Worm (Caenorhabditis elegans) whole organism, L3 larva: ENCODE results near the gene C35D10.8.

Experiments
- ZK546.5 ChIP-seq: sonication (generic microtip); optimal IDR thresholded peaks from 2 replicates; lab custom pipeline; 2017; ENCODE audit warnings: missing biosample characterization, missing genetic modification characterization
- ama-1 ChIP-seq: fragments of 150-350 bp; optimal IDR thresholded peaks from 2 replicates; lab custom pipeline; 2018
- ceh-28 ChIP-seq: fragments of 150-350 bp; optimal IDR thresholded peaks from 2 replicates; lab custom pipeline; 2014; ENCODE audit warnings: missing biosample characterization, missing genetic modification reagents, missing genetic modification characterization
- ceh-82 ChIP-seq: fragments of 150-350 bp; optimal IDR thresholded peaks from 2 replicates; lab custom pipeline; 2014; ENCODE audit warnings: missing biosample characterization, missing genetic modification characterization
- ceh-9 ChIP-seq: sonication (generic microtip); optimal IDR thresholded peaks from 2 replicates; lab custom pipeline; 2018; ENCODE audit warnings: missing biosample characterization, missing genetic modification characterization
- daf-12 ChIP-seq: fragments of 150-350 bp; optimal IDR thresholded peaks from 2 replicates; lab custom pipeline; 2014; ENCODE audit warnings: missing biosample characterization, missing genetic modification reagents, missing genetic modification characterization
- egl-27 ChIP-seq: sonication (generic microtip); optimal IDR thresholded peaks from 4 replicates; lab custom pipeline; 2017; ENCODE audit warnings: missing biosample characterization, missing genetic modification reagents, missing genetic modification characterization
- elt-1 ChIP-seq: fragments of 150-350 bp; optimal IDR thresholded peaks from 2 replicates; lab custom pipeline; 2014; ENCODE audit warnings: missing biosample characterization, missing genetic modification characterization
- elt-2 ChIP-seq: sonication (generic microtip); optimal IDR thresholded peaks from 2 replicates; lab custom pipeline; 2016; ENCODE audit warnings: missing genetic modification reagents, mild to moderate bottlenecking, missing genetic modification characterization, missing compliant biosample characterization
- eor-1 ChIP-seq, 2 experiments: fragments of 150-350 bp; optimal IDR thresholded peaks; 2 replicates each; lab custom pipeline; 2014 to 2018; ENCODE audit warnings: missing biosample characterization in 2 of 2, missing genetic modification characterization in 2 of 2
- fkh-10 ChIP-seq: sonication (generic microtip); optimal IDR thresholded peaks from 2 replicates; lab custom pipeline; 2017; ENCODE audit warnings: missing biosample characterization, missing genetic modification reagents, missing genetic modification characterization
- fos-1 ChIP-seq: fragments of 150-350 bp; optimal IDR thresholded peaks from 2 replicates; lab custom pipeline; 2014; ENCODE audit warnings: missing biosample characterization, missing genetic modification characterization
- hmg-11 ChIP-seq: sonication (generic microtip); optimal IDR thresholded peaks from 2 replicates; lab custom pipeline; 2016; ENCODE audit warnings: missing genetic modification characterization, missing compliant biosample characterization
- jun-1 ChIP-seq: fragments of 150-350 bp; optimal IDR thresholded peaks from 2 replicates; lab custom pipeline; 2014; ENCODE audit warnings: missing biosample characterization, missing genetic modification reagents, missing genetic modification characterization
- lin-15B ChIP-seq: fragments of 150-350 bp; optimal IDR thresholded peaks from 2 replicates; lab custom pipeline; 2014; ENCODE audit warnings: missing biosample characterization, missing genetic modification characterization
- lin-39 ChIP-seq: fragments of 150-350 bp; optimal IDR thresholded peaks from 2 replicates; lab custom pipeline; 2018; ENCODE audit warnings: missing biosample characterization, missing genetic modification reagents, missing genetic modification characterization
- lsy-12 ChIP-seq: sonication (generic microtip); optimal IDR thresholded peaks from 2 replicates; lab custom pipeline; 2016; ENCODE audit warnings: mild to moderate bottlenecking, missing genetic modification characterization, missing compliant biosample characterization
- mdl-1 ChIP-seq: fragments of 150-350 bp; optimal IDR thresholded peaks from 2 replicates; lab custom pipeline; 2014; ENCODE audit warnings: missing biosample characterization, missing genetic modification characterization
- mml-1 ChIP-seq: fragments of 150-350 bp; sonication (generic microtip); optimal IDR thresholded peaks from 3 replicates; lab custom pipeline; 2014; ENCODE audit warnings: missing biosample characterization, missing genetic modification characterization
- nfya-1 ChIP-seq: sonication (generic microtip); optimal IDR thresholded peaks from 2 replicates; lab custom pipeline; 2017; ENCODE audit warnings: missing genetic modification characterization, mild to moderate bottlenecking, missing compliant biosample characterization, antibody characterized with exemption, moderate library complexity; ENCODE audit not compliant: insufficient read depth
- nhr-11 ChIP-seq: fragments of 150-350 bp; optimal IDR thresholded peaks from 2 replicates; lab custom pipeline; 2014; ENCODE audit warnings: missing biosample characterization, missing genetic modification characterization
- nhr-23 ChIP-seq: fragments of 150-350 bp; optimal IDR thresholded peaks from 2 replicates; lab custom pipeline; 2014; ENCODE audit warnings: missing biosample characterization, missing genetic modification reagents, missing genetic modification characterization
- nhr-25 ChIP-seq: sonication (generic microtip); optimal IDR thresholded peaks from 2 replicates; lab custom pipeline; 2017; ENCODE audit warnings: missing biosample characterization, missing genetic modification characterization
- nhr-28 ChIP-seq: fragments of 150-350 bp; optimal IDR thresholded peaks from 2 replicates; lab custom pipeline; 2014; ENCODE audit warnings: missing biosample characterization, missing genetic modification characterization
- nhr-67 ChIP-seq: fragments of 150-350 bp; optimal IDR thresholded peaks from 2 replicates; lab custom pipeline; 2014; ENCODE audit warnings: missing biosample characterization, missing genetic modification characterization
- nhr-76 ChIP-seq: fragments of 150-350 bp; sonication (generic microtip); optimal IDR thresholded peaks from 5 replicates; lab custom pipeline; 2014; ENCODE audit warnings: missing biosample characterization, missing genetic modification characterization
- pha-4 ChIP-seq: fragments of 150-350 bp; optimal IDR thresholded peaks from 2 replicates; lab custom pipeline; 2014; ENCODE audit warnings: missing biosample characterization, missing genetic modification reagents, missing genetic modification characterization
- sea-2 ChIP-seq: fragments of 150-350 bp; sonication (generic microtip); optimal IDR thresholded peaks from 4 replicates; lab custom pipeline; 2014; ENCODE audit warnings: missing biosample characterization, missing genetic modification reagents, missing genetic modification characterization
- skn-1 ChIP-seq: fragments of 150-350 bp; optimal IDR thresholded peaks from 2 replicates; lab custom pipeline; 2014; ENCODE audit warnings: missing biosample characterization, missing genetic modification characterization
- unc-62 ChIP-seq: fragments of 150-350 bp; sonication (generic microtip); optimal IDR thresholded peaks from 4 replicates; lab custom pipeline; 2014; ENCODE audit warnings: missing biosample characterization, missing genetic modification reagents, missing genetic modification characterization
- zag-1 ChIP-seq: fragments of 150-350 bp; optimal IDR thresholded peaks from 2 replicates; lab custom pipeline; 2014; ENCODE audit warnings: missing biosample characterization, missing genetic modification characterization
- ztf-4 ChIP-seq: fragments of 150-350 bp; optimal IDR thresholded peaks from 2 replicates; lab custom pipeline; 2014; ENCODE audit warnings: missing biosample characterization, missing genetic modification characterization

The C35D10.8 gene

DNA sequence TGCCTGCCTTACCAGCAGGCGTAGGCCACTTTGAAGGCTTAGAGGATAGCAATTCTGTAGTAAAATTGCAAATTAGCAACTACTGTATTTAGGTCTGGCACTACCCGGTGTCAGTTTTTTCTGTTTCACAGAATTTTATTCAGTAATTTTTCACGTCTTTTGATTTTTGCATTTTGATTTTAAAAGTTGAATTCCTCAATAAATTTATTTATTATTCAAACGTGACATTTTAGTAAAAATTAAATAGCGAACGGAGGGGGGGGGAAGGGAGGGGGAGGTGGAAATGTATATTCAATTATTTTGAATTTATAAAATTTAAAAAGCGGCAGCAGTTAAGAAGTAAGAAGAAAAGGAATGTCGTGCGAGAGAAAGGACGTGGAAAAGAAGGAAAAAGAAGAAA is 37.8 kb upstream of the C35D10.8 start, which contains the start of gene F26A1.4:
TSS of gene F26A1.4 (plus strand) at position 301 of the 400 bp plus-strand sequence.
- no peak for TF ChIP-seq lin-39 (tag; lab: Kevin White, UChicago)
- TF ChIP-seq nhr-23 (tag; lab: Kevin White, UChicago) = no peak
- TF ChIP-seq ceh-82 (tag; lab: Kevin White, UChicago) = no peak
- TF ChIP-seq fos-1 (tag; lab: Kevin White, UChicago) = no peak
- TF ChIP-seq ZK546.5 (tag; lab: Kevin White, UChicago) = no peak
- no peak for TF ChIP-seq daf-12
- TF ChIP-seq mml-1 (tag; lab: Kevin White, UChicago) = no peak
- TF ChIP-seq mdl-1 (tag; lab: Kevin White, UChicago) = no peak
- TF ChIP-seq skn-1 (tag; lab: Kevin White, UChicago) = no peak
- TF ChIP-seq ama-1 (lab: Kevin White, UChicago) = no peak
- TF ChIP-seq nhr-67 (tag; lab: Kevin White, UChicago) = no peak
- TF ChIP-seq nfya-1 = no peak

DNA sequence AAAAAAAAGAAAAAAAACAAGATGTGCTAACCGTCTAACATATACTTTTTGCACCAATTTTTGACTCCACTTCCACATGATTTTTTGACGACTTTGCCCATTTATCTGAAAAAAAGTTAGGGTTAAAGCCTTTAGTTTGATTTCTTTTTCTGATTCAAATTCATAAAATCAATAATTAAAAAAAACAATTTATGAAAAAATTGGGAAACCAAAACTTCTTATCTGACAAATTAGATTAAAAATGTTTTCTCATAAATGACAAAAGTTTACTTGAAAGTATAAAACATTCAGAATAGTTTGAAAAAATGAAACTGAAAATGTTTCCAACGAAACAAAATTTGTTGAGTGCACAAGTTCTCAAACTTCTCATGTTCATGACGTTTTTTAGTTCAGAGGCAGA is 35.2 kb upstream of the C35D10.8 start, which contains the start of gene F26A1.7:
TSS of gene F26A1.7 (minus strand) at position 101 of the 400 bp plus-strand sequence.
- no peak for TF ChIP-seq nhr-67 (tag; lab: Kevin White, UChicago)
- no peak for TF ChIP-seq unc-62
- no peak for TF ChIP-seq zag-1 (tag; lab: Kevin White, UChicago)

DNA sequence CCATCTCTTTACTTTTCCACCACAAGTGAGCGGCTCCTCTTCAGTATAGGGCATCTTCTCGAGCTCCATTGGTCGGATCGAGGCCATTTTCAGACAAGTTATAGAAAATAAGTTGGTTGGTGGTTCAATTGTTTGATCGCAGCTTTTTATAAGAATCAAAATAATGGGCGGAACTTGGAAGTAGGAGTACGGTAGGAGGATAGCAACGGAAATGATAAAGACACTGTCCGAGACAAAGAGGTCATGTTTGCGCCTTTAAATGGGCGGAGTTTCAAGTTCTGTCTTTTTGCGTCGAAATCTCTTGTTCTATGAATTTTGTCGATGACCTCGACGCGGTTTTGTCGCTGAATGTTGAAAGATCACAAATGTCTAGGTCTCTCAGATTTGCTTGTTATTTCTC is 32.9 kb upstream of the C35D10.8 start, which contains the start of gene F26A1.8:
TSS of gene F26A1.8 (minus strand) at position 101 of the 400 bp plus-strand sequence.
- TF ChIP-seq fkh-10 (GFP tag; lab: Kevin White, UChicago) = no peak

DNA sequence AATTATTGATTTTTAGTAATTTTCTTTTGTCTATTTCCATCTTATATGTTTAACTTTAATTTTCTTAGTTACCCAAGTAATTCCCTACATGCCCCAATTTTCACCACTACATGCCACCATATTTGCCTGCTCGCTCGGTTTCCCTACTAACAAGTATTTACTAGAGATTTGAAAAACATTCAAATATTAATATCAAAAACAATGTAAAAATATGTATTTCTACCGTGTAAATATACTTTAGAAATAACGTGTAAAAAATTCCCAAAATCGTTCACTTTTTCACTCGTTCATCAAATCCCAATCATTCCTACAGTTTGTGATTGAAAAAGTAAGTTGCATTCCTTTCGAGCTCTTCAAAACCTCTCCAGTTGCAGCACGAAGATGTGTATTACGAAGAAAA is 28.4 kb upstream of the C35D10.8 start, which contains the start of gene F26A1.3:
TSS of gene F26A1.3 (plus strand) at position 301 of the 400 bp plus-strand sequence.
- TF ChIP-seq lsy-12 (no peak), lin-15B (tag; lab: Kevin White, UChicago) (no peak), nhr-76 (no peak), pha-4 (tag; lab: Kevin White, UChicago) (no peak), ama-1 (lab: Kevin White, UChicago) (no peak), ceh-28 (tag; lab: Kevin White, UChicago) (no peak)

DNA sequence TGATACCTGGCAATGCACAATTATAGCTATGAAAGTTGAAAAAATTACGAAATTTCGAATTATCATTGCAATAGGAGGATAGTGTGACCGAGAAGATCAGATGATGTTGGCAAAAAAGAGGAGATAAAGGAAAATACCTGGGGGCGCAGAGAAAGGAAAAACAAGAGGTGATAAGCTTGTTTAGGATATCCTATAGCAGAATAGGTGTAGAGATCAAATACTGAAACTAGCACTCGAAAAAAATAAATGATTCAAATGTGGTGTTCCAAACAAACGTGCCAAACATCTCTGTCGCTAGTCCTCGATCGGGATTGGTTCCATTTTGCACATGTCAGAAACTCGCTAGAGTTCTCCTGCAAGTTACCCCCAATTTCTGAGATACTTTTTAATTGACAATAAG is 25.6 kb upstream of the C35D10.8 start, which contains the start of gene F26A1.9:
TSS of gene F26A1.9 (minus strand) at position 101 of the 400 bp plus-strand sequence.
- TF ChIP-seq elt-2 (tag; lab: Kevin White, UChicago) = no peak

DNA sequence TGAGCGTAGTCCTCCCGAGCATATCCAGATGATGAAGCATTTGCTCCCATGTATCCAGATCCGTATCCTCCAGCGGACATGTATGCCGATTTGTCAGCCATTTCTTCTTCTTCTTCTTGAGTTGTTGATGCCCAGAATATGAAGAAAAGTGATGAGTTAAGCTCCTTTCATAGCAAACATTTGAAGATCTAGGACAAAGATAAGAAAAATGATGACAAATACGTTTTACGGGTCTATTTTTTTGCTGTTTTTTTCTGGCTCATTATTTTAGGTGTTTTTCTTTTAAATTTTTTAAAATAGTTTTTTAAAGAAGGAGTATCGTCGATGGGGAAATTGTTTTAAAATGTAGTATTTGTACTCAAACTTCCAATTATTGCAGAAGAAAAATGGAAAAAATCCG is 24.8 kb upstream of the C35D10.8 start, which contains the start of gene nspd-9:
TSS of gene nspd-9 (minus strand) at position 101 of the 400 bp plus-strand sequence.
- no peak for TF ChIP-seq eor-1 (tag; optimal IDR thresholded peaks at IDR 0.05; lab: Kevin White, UChicago)
- no peak for TF ChIP-seq egl-27
- no peak for TF ChIP-seq zag-1 (tag; lab: Kevin White, UChicago)
- no peak for TF ChIP-seq ceh-82 (tag; lab: Kevin White, UChicago)
- no peak for TF ChIP-seq ceh-9 (tag; lab: Kevin White, UChicago)
- no peak for TF ChIP-seq elt-2 (tag; lab: Kevin White, UChicago)

DNA sequence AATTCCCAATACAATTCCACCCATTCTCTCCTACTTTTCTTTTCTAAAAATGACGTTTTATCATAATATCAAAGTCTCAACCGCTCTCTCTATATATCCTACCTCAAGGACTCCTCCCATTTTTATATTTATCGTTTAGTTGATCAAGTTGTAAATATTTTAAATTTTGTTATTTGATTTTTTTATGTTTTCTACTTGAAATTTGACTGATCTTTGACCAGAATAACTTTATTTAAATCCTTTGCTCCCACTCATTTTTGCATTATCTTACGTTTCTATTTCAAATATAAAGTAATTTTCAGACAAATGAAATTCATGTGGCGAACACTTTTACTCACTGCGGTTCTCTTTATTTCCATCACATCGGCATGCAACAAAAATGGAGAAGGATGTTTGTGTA is 17.6 kb upstream of the C35D10.8 start, which contains the start of the genes acbp-7 and F26A1.19:
TSS of gene acbp-7 (plus strand) at position 301 of the 400 bp plus-strand sequence.
TSS of gene F26A1.19 (plus strand) at position 303 of the 400 bp plus-strand sequence.
- TF ChIP-seq nhr-25 (tag; lab: Kevin White, UChicago) (no peak), mdl-1 (tag; lab: Kevin White, UChicago) (no peak), skn-1 (tag; lab: Kevin White, UChicago) (no peak)
- TF ChIP-seq, all 47 proteins: peak for 0

DNA sequence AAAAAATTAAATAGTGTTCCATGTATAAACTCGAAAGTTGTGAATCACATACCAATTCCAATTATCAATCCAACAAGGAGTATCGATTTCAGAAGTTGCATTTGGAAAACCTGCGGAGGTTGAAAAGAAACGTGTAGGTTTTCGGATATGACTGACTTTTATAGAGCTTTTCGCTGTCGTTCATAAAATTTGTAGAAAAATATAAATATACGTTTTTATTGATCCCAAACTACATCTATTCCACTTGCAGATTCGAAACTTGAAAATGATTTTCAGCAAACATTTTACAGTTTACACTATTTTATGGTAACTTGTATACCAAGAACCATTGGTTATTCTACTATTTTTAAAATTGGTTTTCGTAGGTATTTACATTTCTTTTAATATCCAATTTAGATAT is 12.8 kb upstream of the C35D10.8 start, which contains the start of gene clec-156:
TSS of gene clec-156 (minus strand) at position 101 of the 400 bp plus-strand sequence.
- TF ChIP-seq mdl-1 (tag; lab: Kevin White, UChicago) (no peak), skn-1 (tag; lab: Kevin White, UChicago) (no peak), ZK546.5 (tag; lab: Kevin White, UChicago) (no peak), nhr-28 (tag; lab: Kevin White, UChicago) (no peak), nhr-11 (tag; lab: Kevin White, UChicago) (no peak), jun-1 (tag; lab: Kevin White, UChicago) (no peak), zag-1 (tag; lab: Kevin White, UChicago) (no peak), elt-1 (tag; lab: Kevin White, UChicago) (no peak), nhr-76 (no peak), ztf-4 (no peak), ama-1 (lab: Kevin White, UChicago) (no peak), nhr-67 (tag; lab: Kevin White, UChicago) (no peak), pha-4 (tag; lab: Kevin White, UChicago) (no peak), sea-2 (GFP tag; lab: Kevin White, UChicago) (no peak), nfya-1 (no peak), hmg-11 (no peak)
